Fruit fly (Drosophila melanogaster): Measurements from ENCODE around the gene CG34426.

DNA sequence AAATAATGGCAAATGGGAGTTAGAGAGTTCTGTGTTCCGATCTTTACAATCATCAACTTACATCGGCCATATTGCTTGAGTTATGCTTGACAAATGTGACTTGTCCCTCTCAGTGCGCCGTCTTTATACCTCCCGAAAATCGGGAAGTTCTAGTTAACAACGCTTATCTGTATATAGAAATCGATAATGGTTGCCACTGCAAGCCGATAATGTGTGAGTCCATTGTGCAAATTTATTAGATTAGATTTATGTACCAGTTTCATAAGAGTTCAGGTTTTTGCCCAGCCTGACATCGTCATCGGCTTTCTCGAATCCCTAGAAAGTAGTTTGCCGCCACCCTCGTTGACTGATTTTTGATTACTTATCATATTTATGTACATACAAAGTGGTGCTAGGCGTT is 13.8 kb upstream of the CG34426 start, which contains the start of gene Acbp5:
- TF ChIP-seq cnc (optimal IDR thresholded peaks at IDR 0.05), result no peak
- no peak for TF ChIP-seq Crg-1 (GFP tag; optimal IDR thresholded peaks at IDR 0.05)
- no peak for TF ChIP-seq CG12768 (GFP tag; optimal IDR thresholded peaks at IDR 0.05)
- no peak for TF ChIP-seq cic (GFP tag; optimal IDR thresholded peaks at IDR 0.05)
- no peak for TF ChIP-seq kay (GFP tag; ENCODE audit: borderline replicate concordance)
- no peak for TF ChIP-seq Clk (GFP tag; optimal IDR thresholded peaks at IDR 0.05)
- TF ChIP-seq CG7101 (tag; optimal IDR thresholded peaks at IDR 0.05), result no peak
- TF ChIP-seq toe (GFP tag; optimal IDR thresholded peaks at IDR 0.05), result no peak
- TF ChIP-seq CG5204 (GFP tag; optimal IDR thresholded peaks at IDR 0.05), result no peak
- no peak for TF ChIP-seq pad (GFP tag; optimal IDR thresholded peaks at IDR 0.05)

All from whole organism, adult.